Worm (Caenorhabditis elegans) whole organism, L4/young adult: ENCODE measurements around the gene W09D6.1.

Experiments used
- W03F9.2 ChIP-seq: fragments of 150-350 bp; optimal IDR thresholded peaks from 2 replicates; lab custom pipeline; 2014; ENCODE audit warnings: missing biosample characterization, missing genetic modification characterization
- dao-5 ChIP-seq: sonication (generic microtip); optimal IDR thresholded peaks from 2 replicates; lab custom pipeline; 2016; ENCODE audit warnings: missing genotype, missing genetic modification characterization, moderate library complexity, missing compliant biosample characterization
- him-1 ChIP-seq: sonication (generic microtip); optimal IDR thresholded peaks from 2 replicates; lab custom pipeline; 2016; ENCODE audit warnings: missing genotype, missing genetic modification reagents, missing genetic modification characterization, missing compliant biosample characterization

ce11 chrIII:11090870-11091386 lies 22.3 kb downstream of the W09D6.1 start:
- TF ChIP-seq dao-5 (tag; lab: Kevin White, UChicago) (no peak), him-1 (no peak), W03F9.2 (tag; lab: Kevin White, UChicago) (no peak)
